Fruit fly (Drosophila melanogaster) whole organism, embryonic: Measurements from ENCODE around the gene Nep2.

Experiments
- Adf1 ChIP-seq: fragments of 200-800 bp; sonication (Bioruptor generic); IDR thresholded peaks from 2 replicates; pipeline ENCODE4 v1.3.6; 2022; ENCODE audit warnings: missing biosample characterization, missing genetic modification characterization
- BEAF-32 ChIP-seq: fragments of 200-800 bp; sonication (Bioruptor generic); optimal IDR thresholded peaks from 3 replicates; lab custom pipeline; 2017; ENCODE audit warnings: missing biosample characterization, missing genetic modification characterization, mild to moderate bottlenecking, moderate library complexity, missing genetic modification reagents
- CG10979 ChIP-seq: fragments of 200-800 bp; sonication (Bioruptor generic); optimal IDR thresholded peaks from 2 replicates; lab custom pipeline; 2018; ENCODE audit warnings: missing biosample characterization, mild to moderate bottlenecking, missing genetic modification characterization, moderate library complexity
- CG11504 ChIP-seq: fragments of 200-800 bp; sonication (Bioruptor generic); optimal IDR thresholded peaks from 3 replicates; lab custom pipeline; 2019; ENCODE audit warnings: missing biosample characterization, mild to moderate bottlenecking, missing genetic modification characterization, moderate library complexity
- CG12155 ChIP-seq: fragments of 200-800 bp; sonication (Bioruptor generic); optimal IDR thresholded peaks from 3 replicates; lab custom pipeline; 2016; ENCODE audit warnings: missing biosample characterization, missing genetic modification characterization
- CG12299 ChIP-seq: fragments of 200-800 bp; sonication (Bioruptor generic); optimal IDR thresholded peaks from 2 replicates; lab custom pipeline; 2018; ENCODE audit warnings: missing biosample characterization, mild to moderate bottlenecking, missing genetic modification characterization
- CG17385 ChIP-seq: fragments of 200-800 bp; sonication (Bioruptor generic); optimal IDR thresholded peaks from 3 replicates; lab custom pipeline; 2018; ENCODE audit warnings: missing biosample characterization, mild to moderate bottlenecking, missing genetic modification characterization
- CG17568 ChIP-seq: fragments of 200-800 bp; sonication (Bioruptor generic); optimal IDR thresholded peaks from 2 replicates; lab custom pipeline; 2018; ENCODE audit warnings: missing biosample characterization, mild to moderate bottlenecking, missing genetic modification characterization, moderate library complexity
- CG32772 ChIP-seq: fragments of 200-800 bp; sonication (Bioruptor generic); IDR thresholded peaks from 2 replicates; pipeline ENCODE4 v1.3.6; 2022; ENCODE audit warnings: missing biosample characterization, missing genetic modification characterization
- CG33213 ChIP-seq: fragments of 200-800 bp; sonication (Bioruptor generic); optimal IDR thresholded peaks from 3 replicates; lab custom pipeline; 2016; ENCODE audit warnings: missing biosample characterization, missing genetic modification characterization
- CG4328 ChIP-seq: fragments of 200-800 bp; sonication (Bioruptor generic); optimal IDR thresholded peaks from 3 replicates; lab custom pipeline; 2017; ENCODE audit warnings: missing biosample characterization, missing genetic modification reagents, missing genetic modification characterization
- CG4424 ChIP-seq: fragments of 200-800 bp; sonication (Bioruptor generic); optimal IDR thresholded peaks from 3 replicates; lab custom pipeline; 2016; ENCODE audit warnings: missing biosample characterization, missing genetic modification characterization
- CG4617 ChIP-seq: fragments of 200-800 bp; sonication (Bioruptor generic); optimal IDR thresholded peaks from 3 replicates; lab custom pipeline; 2016; ENCODE audit warnings: missing biosample characterization, missing genetic modification characterization, borderline replicate concordance
- CG6254 ChIP-seq: fragments of 200-800 bp; sonication (Bioruptor generic); optimal IDR thresholded peaks from 3 replicates; lab custom pipeline; 2017; ENCODE audit warnings: mild to moderate bottlenecking, missing biosample characterization, missing genetic modification reagents, missing genetic modification characterization
- CG6791 ChIP-seq: fragments of 200-800 bp; sonication (Bioruptor generic); IDR thresholded peaks from 3 replicates; pipeline ENCODE4 v1.3.6; 2022; ENCODE audit warnings: missing biosample characterization, missing genetic modification characterization; ENCODE audit not compliant: partially characterized antibody
- CG7271 ChIP-seq: fragments of 200-800 bp; sonication (Bioruptor generic); optimal IDR thresholded peaks from 2 replicates; lab custom pipeline; 2018; ENCODE audit warnings: missing biosample characterization, mild to moderate bottlenecking, missing genetic modification characterization, moderate library complexity
- CG7357 ChIP-seq: fragments of 200-800 bp; sonication (Bioruptor generic); IDR thresholded peaks from 3 replicates; pipeline ENCODE4 v1.3.6; 2022; ENCODE audit warnings: missing biosample characterization, missing genetic modification characterization
- CG8290 ChIP-seq, 3 experiments: fragments of 200-800 bp; sonication (Bioruptor generic); optimal IDR thresholded peaks; 2 replicates each; lab custom pipeline; 2016 to 2019; ENCODE audit warnings: missing biosample characterization in 3 of 3, missing genetic modification characterization in 3 of 3, mild to moderate bottlenecking in 2 of 3, moderate library complexity in 1 of 3
- CG8478 ChIP-seq: fragments of >200 bp; optimal IDR thresholded peaks from 2 replicates; lab custom pipeline; 2018
- CG8924 ChIP-seq: fragments of 200-800 bp; optimal IDR thresholded peaks from 3 replicates; lab custom pipeline; 2019; ENCODE audit warnings: missing biosample characterization, mild to moderate bottlenecking, missing genetic modification characterization, moderate library complexity
- Chrac-16 ChIP-seq: fragments of 200-800 bp; sonication (Bioruptor generic); optimal IDR thresholded peaks from 3 replicates; lab custom pipeline; 2016; ENCODE audit warnings: missing biosample characterization, missing genetic modification characterization
- Doc3 ChIP-seq: fragments of 200-800 bp; sonication (Bioruptor generic); IDR thresholded peaks from 3 replicates; pipeline ENCODE4 v1.3.6; 2022; ENCODE audit warnings: missing biosample characterization, missing genetic modification characterization; ENCODE audit not compliant: partially characterized antibody
- Ets97D ChIP-seq: fragments of 200-800 bp; sonication (Bioruptor generic); optimal IDR thresholded peaks from 3 replicates; lab custom pipeline; 2016; ENCODE audit warnings: missing biosample characterization, missing genetic modification characterization
- Fer2 ChIP-seq: fragments of 200-800 bp; sonication (Bioruptor generic); optimal IDR thresholded peaks from 2 replicates; lab custom pipeline; 2018; ENCODE audit warnings: missing biosample characterization, mild to moderate bottlenecking, missing genetic modification characterization, moderate library complexity
- HLH3B ChIP-seq: fragments of 200-800 bp; sonication (Bioruptor generic); IDR thresholded peaks from 2 replicates; pipeline ENCODE4 v1.3.6; 2022; ENCODE audit warnings: missing biosample characterization, missing genetic modification characterization
- Hey ChIP-seq: fragments of 200-800 bp; sonication (Bioruptor generic); optimal IDR thresholded peaks from 3 replicates; lab custom pipeline; 2018; ENCODE audit warnings: missing biosample characterization, mild to moderate bottlenecking, missing genetic modification characterization
- Hr51 ChIP-seq, 2 experiments: fragments of 200-800 bp; sonication (Bioruptor generic); optimal IDR thresholded peaks; 2 replicates in 1 of 2; 3 replicates in 1 of 2; lab custom pipeline; 2016 to 2018; ENCODE audit warnings: missing biosample characterization in 2 of 2, missing genetic modification characterization in 2 of 2, mild to moderate bottlenecking in 1 of 2, moderate library complexity in 1 of 2
- Hr78 ChIP-seq, 2 experiments: fragments of 200-800 bp in 1 of 2; fragments of >200 bp in 1 of 2; sonication (Bioruptor generic) in 1 of 2; optimal IDR thresholded peaks; 2 replicates each; lab custom pipeline; 2017 to 2019; ENCODE audit warnings: missing biosample characterization in 2 of 2, missing genetic modification characterization in 2 of 2, mild to moderate bottlenecking in 1 of 2, moderate library complexity in 1 of 2
- Hsf ChIP-seq: fragments of 200-800 bp; sonication (Bioruptor generic); optimal IDR thresholded peaks from 3 replicates; lab custom pipeline; 2016; ENCODE audit warnings: missing biosample characterization, missing genetic modification characterization
- Opbp ChIP-seq: fragments of 200-800 bp; sonication (Bioruptor generic); IDR thresholded peaks from 3 replicates; pipeline ENCODE4 v1.3.6; 2022; ENCODE audit warnings: missing biosample characterization, missing genetic modification characterization; ENCODE audit not compliant: partially characterized antibody
- Stat92E ChIP-seq, 3 experiments: fragments of >200 bp in 2 of 3; fragments of 200-800 bp in 1 of 3; sonication (Bioruptor generic) in 1 of 3; optimal IDR thresholded peaks; 2 replicates each; lab custom pipeline; 2017 to 2019; ENCODE audit warnings: missing biosample characterization in 3 of 3, missing genetic modification characterization in 3 of 3, mild to moderate bottlenecking in 1 of 3, moderate library complexity in 1 of 3
- al ChIP-seq: fragments of 200-800 bp; sonication (Bioruptor generic); IDR thresholded peaks from 2 replicates; pipeline ENCODE4 v1.3.6; 2022; ENCODE audit warnings: missing biosample characterization, missing genetic modification characterization
- bowl ChIP-seq: fragments of 200-800 bp; sonication (Bioruptor generic); IDR thresholded peaks from 2 replicates; pipeline ENCODE4 v1.3.6; 2022; ENCODE audit warnings: missing biosample characterization, missing genetic modification characterization
- btn ChIP-seq: fragments of 200-800 bp; sonication (Bioruptor generic); optimal IDR thresholded peaks from 2 replicates; lab custom pipeline; 2016; ENCODE audit warnings: missing biosample characterization, missing genetic modification characterization
- caup ChIP-seq: fragments of 200-800 bp; sonication (Bioruptor generic); optimal IDR thresholded peaks from 3 replicates; lab custom pipeline; 2017; ENCODE audit warnings: missing biosample characterization, mild to moderate bottlenecking, missing genetic modification characterization, moderate library complexity; ENCODE audit not compliant: severe bottlenecking
- dimm ChIP-seq: fragments of 200-800 bp; sonication (Bioruptor generic); IDR thresholded peaks from 2 replicates; pipeline ENCODE4 v1.3.6; 2022; ENCODE audit warnings: missing biosample characterization, missing genetic modification characterization
- dmrt99B ChIP-seq: fragments of 200-800 bp; sonication (Bioruptor generic); optimal IDR thresholded peaks from 2 replicates; lab custom pipeline; 2018; ENCODE audit warnings: missing biosample characterization, mild to moderate bottlenecking, missing genetic modification characterization, moderate library complexity
- h ChIP-seq: fragments of >200 bp; optimal IDR thresholded peaks from 2 replicates; lab custom pipeline; 2017
- hbn ChIP-seq: fragments of 200-800 bp; sonication (Bioruptor generic); IDR thresholded peaks from 2 replicates; pipeline ENCODE4 v1.3.6; 2022; ENCODE audit warnings: missing biosample characterization, missing genetic modification characterization; ENCODE audit not compliant: partially characterized antibody
- jumu ChIP-seq: fragments of 200-800 bp; sonication (Bioruptor generic); optimal IDR thresholded peaks from 3 replicates; lab custom pipeline; 2016; ENCODE audit warnings: missing biosample characterization, missing genetic modification characterization
- lmd ChIP-seq: fragments of 200-800 bp; sonication (Bioruptor generic); IDR thresholded peaks from 2 replicates; pipeline ENCODE4 v1.3.6; 2022; ENCODE audit warnings: missing biosample characterization, missing genetic modification characterization
- maf-S ChIP-seq: fragments of 200-800 bp; sonication (Bioruptor generic); optimal IDR thresholded peaks from 2 replicates; lab custom pipeline; 2016; ENCODE audit warnings: missing biosample characterization, missing genetic modification characterization
- pb ChIP-seq: fragments of 200-800 bp; sonication (Bioruptor generic); optimal IDR thresholded peaks from 3 replicates; lab custom pipeline; 2016; ENCODE audit warnings: missing biosample characterization, missing genetic modification characterization
- pho ChIP-seq: fragments of 200-800 bp; sonication (Bioruptor generic); optimal IDR thresholded peaks from 2 replicates; lab custom pipeline; 2016; ENCODE audit warnings: missing biosample characterization, missing genetic modification characterization
- pnt ChIP-seq: fragments of 200-800 bp; sonication (Bioruptor generic); optimal IDR thresholded peaks from 3 replicates; lab custom pipeline; 2016; ENCODE audit warnings: missing biosample characterization, missing genetic modification characterization
- ro ChIP-seq: fragments of 200-800 bp; sonication (Bioruptor generic); IDR thresholded peaks from 2 replicates; pipeline ENCODE4 v1.3.6; 2022; ENCODE audit warnings: missing biosample characterization, missing genetic modification characterization
- scrt ChIP-seq: fragments of 200-800 bp; sonication (Bioruptor generic); optimal IDR thresholded peaks from 2 replicates; lab custom pipeline; 2018; ENCODE audit warnings: missing biosample characterization, mild to moderate bottlenecking, missing genetic modification characterization, moderate library complexity
- sob ChIP-seq: fragments of 200-800 bp; sonication (Bioruptor generic); IDR thresholded peaks from 2 replicates; pipeline ENCODE4 v1.3.6; 2022; ENCODE audit warnings: missing biosample characterization, missing genetic modification characterization
- z ChIP-seq: fragments of 200-800 bp; sonication (Bioruptor generic); IDR thresholded peaks from 3 replicates; pipeline ENCODE4 v1.3.6; 2022; ENCODE audit warnings: missing biosample characterization, missing genetic modification characterization
- zf30C ChIP-seq: fragments of 200-800 bp; sonication (Bioruptor generic); optimal IDR thresholded peaks from 3 replicates; lab custom pipeline; 2018; ENCODE audit warnings: missing biosample characterization, mild to moderate bottlenecking, missing genetic modification characterization

Gene Nep2

DNA sequence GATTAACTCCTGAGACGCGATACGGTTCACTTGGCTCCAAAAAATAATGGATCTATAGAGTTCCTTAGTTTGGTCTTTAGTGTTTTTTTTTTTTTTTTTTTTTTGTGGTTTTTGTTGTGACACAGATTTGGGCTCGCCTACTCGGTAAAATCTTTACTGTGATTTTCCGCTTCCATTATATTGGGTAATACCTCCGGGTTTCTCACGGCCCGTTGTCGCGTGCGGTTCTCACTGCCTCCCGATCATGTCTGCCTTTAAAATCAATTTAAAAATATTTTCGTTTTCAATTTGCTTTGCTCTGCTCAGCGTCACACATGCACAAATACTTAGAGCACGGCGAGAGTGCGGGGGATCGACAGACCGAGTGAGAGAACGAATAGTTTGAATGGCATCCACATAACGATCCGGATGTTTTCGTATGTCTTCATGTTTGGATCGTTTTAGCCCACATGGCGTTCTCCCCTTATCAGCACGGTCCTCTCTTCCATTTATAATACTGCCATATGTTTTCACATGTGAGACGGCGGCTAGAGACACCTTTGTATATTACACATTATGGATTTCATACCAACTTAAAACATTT lies 14.6 kb upstream of the Nep2 start (continued):
- TF ChIP-seq CG7271 (tag; lab: Kevin White, UChicago) (no peak), maf-S (GFP tag; lab: Kevin White, UChicago) (no peak), Hsf (GFP tag; lab: Kevin White, UChicago) (no peak), Ets97D (GFP tag; lab: Kevin White, UChicago) (no peak), CG4328 (GFP tag; lab: Kevin White, UChicago) (no peak), caup (GFP tag; lab: Kevin White, UChicago) (peak; percentile 7), Doc3 (GFP tag; lab: Robert Waterston, UW) (no peak), HLH3B (no peak), CG10979 (tag; lab: Kevin White, UChicago) (no peak), Opbp (GFP tag; lab: Robert Waterston, UW) (no peak), al (GFP tag; lab: Robert Waterston, UW) (no peak), Hey (tag; lab: Kevin White, UChicago) (no peak), CG33213 (no peak), Hr78 (GFP tag; optimal IDR thresholded peaks at IDR 0.05; lab: Kevin White, UChicago) (no peak), CG12155 (GFP tag; lab: Kevin White, UChicago) (no peak), pnt (GFP tag; lab: Kevin White, UChicago) (no peak), CG12299 (tag; lab: Kevin White, UChicago) (peak; percentile 5), scrt (GFP tag; lab: Kevin White, UChicago) (no peak), dmrt99B (tag; lab: Kevin White, UChicago) (no peak), jumu (GFP tag; lab: Kevin White, UChicago) (no peak), CG17385 (peak; percentile 14), btn (GFP tag; lab: Kevin White, UChicago) (no peak), CG32772 (GFP tag; lab: Robert Waterston, UW) (no peak), CG8290 (GFP tag; optimal IDR thresholded peaks at IDR 0.05; lab: Kevin White, UChicago) (no peak), CG8290 (tag; optimal IDR thresholded peaks at IDR 0.05; lab: Kevin White, UChicago) (peak in 1 of 2 experiments; percentile 25), dimm (no peak), Adf1 (GFP tag; lab: Robert Waterston, UW) (peak; percentile 42; the same call in 1 of the 2 replicates), z (GFP tag; lab: Robert Waterston, UW) (no peak), BEAF-32 (GFP tag; lab: Kevin White, UChicago) (no peak), Hr51 (GFP tag; optimal IDR thresholded peaks at IDR 0.05; lab: Kevin White, UChicago) (no peak), CG4617 (GFP tag; lab: Kevin White, UChicago) (no peak), lmd (GFP tag; lab: Robert Waterston, UW) (no peak), h (lab: Kevin White, UChicago) (no peak), CG4424 (GFP tag; lab: Kevin White, UChicago) (no peak), CG8478 (no peak), CG8924 (tag; lab: Kevin White, UChicago) (no peak), sob (GFP tag; lab: Robert Waterston, UW) (no peak), Fer2 (tag; lab: Kevin White, UChicago) (no peak), ro (GFP tag; lab: Robert Waterston, UW) (no peak), CG17568 (GFP tag; lab: Kevin White, UChicago) (peak; percentile 11), zf30C (GFP tag; lab: Kevin White, UChicago) (no peak), pb (GFP tag; lab: Kevin White, UChicago) (no peak), CG6791 (no peak), CG7357 (GFP tag; lab: Robert Waterston, UW) (no peak), CG11504 (tag; lab: Kevin White, UChicago) (no peak), hbn (GFP tag; lab: Robert Waterston, UW) (no peak), Stat92E (GFP tag; optimal IDR thresholded peaks at IDR 0.05; lab: Kevin White, UChicago) (no peak), bowl (GFP tag; lab: Robert Waterston, UW) (no peak), CG6254 (GFP tag; lab: Kevin White, UChicago) (no peak), pho (GFP tag; lab: Kevin White, UChicago) (no peak), Chrac-16 (GFP tag; lab: Kevin White, UChicago) (no peak)
